Worm (Caenorhabditis elegans): ENCODE data around the gene Y17D7C.1.

Y17D7C.1 gene

ce11 chrV:18671811-18672210, 34.6 kb upstream of the Y17D7C.1 start:
- TF ChIP-seq zfh-2 (GFP tag; conservative IDR thresholded peaks at IDR 0.05) (peak; percentile 58), F37B4.10 (GFP tag; IDR thresholded peaks at IDR 0.05) (no peak)

- peak; percentile 76 for TF ChIP-seq zfh-2 (GFP tag; conservative IDR thresholded peaks at IDR 0.05)
- no peak for TF ChIP-seq madf-8 (GFP tag; conservative IDR thresholded peaks at IDR 0.05)
- TF ChIP-seq F52B5.7 (tag; optimal IDR thresholded peaks at IDR 0.05) = peak; percentile 10
Measured at ce11 chrV:18674367-18674766, 32.0 kb upstream of the Y17D7C.1 start.

- TF ChIP-seq lin-35 (GFP tag; optimal IDR thresholded peaks at IDR 0.05) (no peak), ztf-18 (tag; optimal IDR thresholded peaks at IDR 0.05) (peak; percentile 54)
Measured at ce11 chrV:18684455-18684987, 21.8 kb upstream of the Y17D7C.1 start, which contains the start of gene Y69H2.17. Y69H2.17 (plus strand) TSS chrV:18684937.

- TF ChIP-seq C06A6.2 (GFP tag; conservative IDR thresholded peaks at IDR 0.05) (no peak), rcor-1 (GFP tag; IDR thresholded peaks at IDR 0.05) (no peak), cebp-1 (GFP tag; IDR thresholded peaks at IDR 0.05) (no peak; the same call in 1 of the 2 replicates), cebp-1 (tag; optimal IDR thresholded peaks at IDR 0.05) (peak; percentile 92), nfyb-1 (GFP tag; IDR thresholded peaks at IDR 0.05) (no peak), Y53G8AR.9 (GFP tag; conservative IDR thresholded peaks at IDR 0.05) (no peak), hrde-1 (tag; optimal IDR thresholded peaks at IDR 0.05; ENCODE audit: borderline replicate concordance) (no peak)
Measured at ce11 chrV:18687361-18687760, 19.0 kb upstream of the Y17D7C.1 start.

DNA sequence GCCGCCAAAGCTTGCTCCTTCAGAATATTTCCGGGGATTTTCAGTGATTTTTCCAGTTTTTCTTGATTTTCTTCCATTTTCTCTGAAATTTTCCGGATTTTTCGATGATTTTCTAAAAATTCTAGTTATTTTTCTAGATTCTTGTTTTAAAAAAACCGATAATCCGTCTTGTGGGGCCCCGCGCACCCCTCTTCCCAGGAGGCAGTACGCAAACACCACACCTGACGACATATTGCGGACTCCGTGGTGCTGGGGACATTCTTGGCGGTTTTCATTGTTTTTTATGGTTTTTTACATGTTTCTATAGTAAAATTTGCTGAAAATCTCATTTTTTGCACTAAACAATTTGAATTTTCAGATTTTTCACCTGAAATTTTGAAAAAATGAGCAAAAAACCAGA, 16.7 kb upstream of the Y17D7C.1 start, which contains the start of the genes ubc-19 and Y69H2.7:
TSS of gene ubc-19 (minus strand) at position 82 of the 400 bp plus-strand sequence.
TSS of gene Y69H2.7 (plus strand) at position 309 of the 400 bp plus-strand sequence.
- TF ChIP-seq sptf-2 (GFP tag; optimal IDR thresholded peaks at IDR 0.05) = no peak
- TF ChIP-seq dpl-1 (GFP tag; optimal IDR thresholded peaks at IDR 0.05) = peak; percentile 7
- TF ChIP-seq ztf-3 (GFP tag; optimal IDR thresholded peaks at IDR 0.05) = no peak
- peak; percentile 28 for TF ChIP-seq lsl-1 (GFP tag; optimal IDR thresholded peaks at IDR 0.05)
- TF ChIP-seq B0035.1 (tag; optimal IDR thresholded peaks at IDR 0.05) = no peak
- TF ChIP-seq hmg-20 (GFP tag; IDR thresholded peaks at IDR 0.05) = no peak
- no peak for TF ChIP-seq attf-3 (GFP tag; conservative IDR thresholded peaks at IDR 0.05)
- TF ChIP-seq lag-1 (GFP tag; IDR thresholded peaks at IDR 0.05) = no peak
- TF ChIP-seq madf-3 (GFP tag; IDR thresholded peaks at IDR 0.05) = no peak
- TF ChIP-seq attf-5 (GFP tag; optimal IDR thresholded peaks at IDR 0.05) = no peak
- TF ChIP-seq F57A8.1 (GFP tag; optimal IDR thresholded peaks at IDR 0.05) = no peak
- TF ChIP-seq cebp-2 (GFP tag; IDR thresholded peaks at IDR 0.05) = no peak
- TF ChIP-seq tbx-9 (tag; optimal IDR thresholded peaks at IDR 0.05; ENCODE audit: borderline replicate concordance) = no peak
- TF ChIP-seq Y56A3A.18 (GFP tag; IDR thresholded peaks at IDR 0.05) = no peak
- no peak for TF ChIP-seq him-1 (tag; optimal IDR thresholded peaks at IDR 0.05)
- no peak for TF ChIP-seq nfyb-1 (GFP tag; IDR thresholded peaks at IDR 0.05)
- TF ChIP-seq zim-3 (tag; optimal IDR thresholded peaks at IDR 0.05) = no peak
- no peak for TF ChIP-seq snpc-4 (GFP tag; optimal IDR thresholded peaks at IDR 0.05)
- peak in 1 of 4 experiments; percentile 42 for TF ChIP-seq snpc-4 (tag; optimal IDR thresholded peaks at IDR 0.05)
- no peak for TF ChIP-seq ceh-40 (GFP tag; IDR thresholded peaks at IDR 0.05)
- TF ChIP-seq aptf-2 (GFP tag; conservative IDR thresholded peaks at IDR 0.05) = peak; percentile 100
- TF ChIP-seq ama-1 (optimal IDR thresholded peaks at IDR 0.05) = no peak
- no peak for TF ChIP-seq ama-1 (GFP tag; optimal IDR thresholded peaks at IDR 0.05)
- TF ChIP-seq K12H6.12 (tag; optimal IDR thresholded peaks at IDR 0.05) = no peak
- no peak for TF ChIP-seq K11D2.4 (GFP tag; IDR thresholded peaks at IDR 0.05)
- no peak for TF ChIP-seq madf-6 (GFP tag; IDR thresholded peaks at IDR 0.05)
- no peak for TF ChIP-seq hrde-1 (tag; optimal IDR thresholded peaks at IDR 0.05; ENCODE audit: borderline replicate concordance)
- no peak for TF ChIP-seq ceh-100 (GFP tag; IDR thresholded peaks at IDR 0.05)
- TF ChIP-seq dox-1 (GFP tag; IDR thresholded peaks at IDR 0.05) = no peak
- no peak for TF ChIP-seq ztf-26 (tag; optimal IDR thresholded peaks at IDR 0.05)
- peak; percentile 33 for TF ChIP-seq ztf-18 (tag; optimal IDR thresholded peaks at IDR 0.05)
- TF ChIP-seq ekl-4 (GFP tag; IDR thresholded peaks at IDR 0.05) = no peak
